Worm (Caenorhabditis elegans): ENCODE measurements around the gene CC8.2.

Gene CC8.2

DNA sequence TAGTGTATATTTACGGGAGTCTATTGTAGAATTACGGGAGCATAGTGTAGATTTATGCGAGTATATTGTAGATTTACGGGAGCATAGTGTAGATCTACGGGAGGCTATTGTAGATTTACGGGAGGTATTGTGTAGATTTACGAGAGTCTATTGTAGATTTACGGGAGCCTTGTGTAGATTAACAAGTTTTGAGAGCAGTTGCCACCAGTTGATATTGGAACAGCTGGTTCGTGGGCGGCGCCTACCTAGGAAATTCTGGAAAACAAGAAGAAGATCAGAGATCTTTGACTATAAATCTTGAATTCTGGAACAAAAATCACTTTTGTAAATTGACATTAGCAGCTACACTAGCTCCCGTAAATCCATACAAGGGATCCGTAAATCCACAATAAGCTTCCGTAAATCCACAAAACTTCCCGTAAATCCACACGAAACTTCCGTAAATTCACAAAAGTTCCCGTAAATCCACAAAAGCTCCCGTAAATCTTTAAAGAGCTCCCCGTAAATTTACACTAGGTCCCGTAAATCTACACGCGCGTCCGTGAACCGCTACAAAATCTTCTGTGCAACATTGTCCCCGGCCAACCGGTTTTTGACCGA lies 4.4 kb upstream of the CC8.2 start:
- no peak for TF ChIP-seq unc-62 (GFP tag; optimal IDR thresholded peaks at IDR 0.05)

DNA sequence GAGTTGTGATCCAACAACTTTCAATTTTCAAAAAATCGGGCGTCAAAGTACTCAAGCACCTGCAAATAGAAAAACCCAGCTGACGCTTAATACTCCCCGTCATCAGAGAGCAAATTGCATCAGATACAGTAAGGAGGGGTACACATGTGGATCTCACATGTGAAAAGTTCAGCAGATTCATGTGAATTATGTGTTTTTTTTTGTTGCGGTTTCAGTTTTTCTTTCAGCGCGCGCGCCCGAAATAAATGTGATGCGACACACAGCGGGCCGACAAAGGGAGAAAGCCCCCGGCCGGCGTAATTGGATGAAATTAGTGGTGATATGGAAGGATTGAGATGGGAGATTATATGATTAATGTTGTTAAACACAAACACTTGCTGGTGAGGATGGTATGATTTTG lies 3.7 kb upstream of the CC8.2 start:
- TF ChIP-seq unc-62 (GFP tag; optimal IDR thresholded peaks at IDR 0.05), result no peak

DNA sequence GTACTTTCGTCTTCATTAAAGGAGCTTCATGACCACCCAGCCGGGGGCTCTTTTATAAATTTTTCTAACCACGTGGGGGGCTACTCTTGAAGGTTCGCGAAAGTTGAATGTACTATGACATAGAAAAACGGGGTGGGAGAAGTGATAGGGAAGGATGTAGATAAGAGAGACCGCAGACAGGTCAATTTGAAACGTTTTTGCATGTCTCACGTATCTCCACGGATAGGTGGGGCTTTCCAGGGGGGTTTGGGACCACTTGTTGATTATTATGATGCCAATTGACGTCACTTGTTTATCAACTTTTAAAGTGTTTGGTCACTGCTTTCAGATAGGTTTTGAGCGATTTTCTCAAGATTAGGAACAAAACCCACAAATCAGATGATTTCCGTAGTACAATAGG lies 933 bp downstream of the CC8.2 start:
- no peak for TF ChIP-seq unc-62 (GFP tag; optimal IDR thresholded peaks at IDR 0.05)

DNA sequence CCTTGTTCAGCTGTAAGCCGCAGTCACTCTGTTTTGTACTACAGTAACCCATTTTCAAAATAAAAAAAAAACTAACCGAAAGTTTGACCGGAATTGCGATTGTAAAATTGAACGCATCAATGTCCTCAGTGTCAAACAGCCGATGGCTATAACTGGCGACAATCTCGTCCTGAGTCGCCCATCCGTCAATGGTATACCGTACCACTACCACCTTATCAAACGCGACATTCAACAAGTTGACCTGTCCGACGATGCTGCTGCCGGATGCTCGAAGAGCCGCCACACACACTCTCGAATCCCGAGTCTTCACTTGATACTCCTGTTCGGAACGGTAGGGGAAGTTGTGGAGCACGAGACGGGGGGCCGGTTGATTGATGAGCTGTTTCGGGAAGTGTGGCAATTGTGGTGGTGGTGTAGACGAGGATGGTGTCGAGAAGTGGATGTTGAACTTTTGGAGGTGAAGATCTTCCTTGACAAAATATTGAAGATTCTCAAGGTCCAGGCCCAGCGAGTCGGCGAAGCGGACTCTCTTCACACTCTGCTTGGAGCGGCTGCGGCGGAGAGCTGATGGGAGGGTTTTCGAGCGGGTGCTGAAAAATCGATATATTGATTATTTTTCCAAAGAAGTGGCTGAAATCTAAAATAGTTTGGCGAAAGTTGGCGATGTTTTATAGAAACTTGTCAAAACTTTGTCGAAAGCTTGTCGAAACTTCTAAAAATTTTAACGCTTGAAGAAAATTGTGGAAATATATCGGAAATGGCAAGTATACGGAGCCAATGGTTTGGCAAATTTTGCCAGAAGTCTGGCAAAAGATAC lies 1.9 kb downstream of the CC8.2 start:
- TF ChIP-seq unc-62 (GFP tag; optimal IDR thresholded peaks at IDR 0.05), result no peak

DNA sequence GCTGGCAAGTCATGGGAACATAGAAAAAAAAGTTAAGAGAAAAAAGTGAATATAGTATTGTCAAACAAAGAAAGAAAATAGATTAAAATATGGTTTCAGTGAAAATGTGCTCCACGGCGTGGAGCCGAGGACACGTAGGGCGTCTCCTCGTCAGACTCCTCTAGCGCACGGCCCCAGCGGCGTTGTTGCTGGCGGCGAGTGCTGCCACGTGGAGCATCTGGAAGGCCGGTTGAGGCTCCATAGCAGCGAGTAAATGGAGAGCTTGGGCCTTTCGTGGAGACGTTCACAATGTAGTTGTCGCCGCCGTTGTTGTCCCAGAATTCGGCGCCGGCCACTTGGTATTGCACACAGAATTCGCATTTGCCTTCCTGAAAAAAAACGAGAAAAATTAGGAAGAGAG lies 3.0 kb downstream of the CC8.2 start:
- no peak for TF ChIP-seq unc-62 (GFP tag; optimal IDR thresholded peaks at IDR 0.05)

DNA sequence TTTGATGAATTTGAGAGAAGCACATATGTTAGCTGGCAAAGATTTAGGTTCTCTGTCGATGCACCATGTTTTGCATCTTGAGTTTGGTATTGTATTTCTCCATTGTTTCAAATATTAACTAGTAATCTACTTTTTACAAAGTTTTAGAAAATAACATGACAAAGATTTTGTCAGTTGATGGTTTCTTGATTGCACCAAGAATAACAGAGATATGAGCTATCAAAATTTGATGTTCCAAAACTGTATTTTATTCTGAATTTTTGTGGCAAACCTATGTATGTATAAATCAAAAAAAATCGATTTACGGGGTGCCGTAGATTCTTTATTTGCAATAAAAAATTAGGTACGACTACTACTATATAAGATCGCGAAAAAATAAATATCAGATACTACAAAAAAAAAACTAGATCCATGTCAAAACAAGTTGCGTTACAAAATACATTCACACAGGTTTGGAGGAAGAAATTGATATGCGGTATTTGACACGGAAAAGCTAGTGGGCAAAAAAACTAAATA lies 3.6 kb downstream of the CC8.2 start:
- no peak for TF ChIP-seq unc-62 (GFP tag; optimal IDR thresholded peaks at IDR 0.05)

DNA sequence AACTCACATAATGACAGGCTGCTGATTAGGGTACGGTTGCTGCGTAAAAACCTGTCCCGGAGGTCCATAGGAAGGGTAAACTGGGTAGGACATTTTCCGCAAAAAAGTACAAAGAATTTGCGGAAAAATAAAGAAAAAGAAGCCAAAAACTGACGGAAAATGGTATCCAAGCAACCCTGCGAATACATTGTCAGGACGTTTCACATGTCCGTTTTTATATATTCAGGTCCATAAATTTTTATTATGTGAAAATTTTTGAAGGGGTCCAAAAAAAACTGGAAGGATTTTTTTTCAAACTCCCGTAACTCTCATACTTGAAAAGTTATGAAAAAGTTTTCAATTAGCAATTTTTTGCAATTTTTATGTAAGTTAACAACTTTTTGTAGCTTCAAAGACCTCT lies 6.3 kb downstream of the CC8.2 start, which contains the start of gene CC8.3:
Gene CC8.3 (minus strand): TSS at position 101 of the 400 bp plus-strand sequence.
- no peak for TF ChIP-seq unc-62 (GFP tag; optimal IDR thresholded peaks at IDR 0.05)

DNA sequence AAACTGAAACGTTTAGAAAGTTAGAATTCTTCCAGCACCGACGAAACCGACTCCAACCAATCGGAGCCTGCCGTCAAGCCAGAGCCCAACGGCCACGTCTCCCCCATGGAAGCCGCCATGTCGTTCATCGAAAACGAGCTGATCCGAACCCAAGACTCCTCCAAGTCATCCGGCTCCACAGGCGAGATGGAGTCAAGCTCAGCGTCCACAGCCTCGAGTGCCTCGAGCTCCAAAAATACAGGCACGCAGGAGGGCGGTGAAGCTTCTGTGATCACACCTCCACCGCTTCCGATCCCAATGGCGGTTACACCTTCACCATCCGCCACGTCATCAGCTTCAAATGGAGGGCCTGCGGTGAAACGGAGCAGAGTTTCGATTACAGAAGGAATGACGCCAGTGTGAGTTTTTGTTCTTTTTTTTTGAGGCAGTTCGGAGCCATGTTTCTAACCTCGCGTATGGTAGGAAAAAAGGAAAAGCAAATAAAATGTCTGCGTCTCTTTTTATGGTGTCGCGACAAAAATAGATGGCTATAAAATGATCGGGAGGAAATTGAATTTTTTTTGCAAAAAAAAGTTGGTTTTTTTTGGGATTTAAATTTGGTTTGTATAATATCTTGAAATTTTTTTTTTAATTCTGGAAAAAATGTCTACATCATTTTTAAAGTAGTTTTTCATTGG lies 10.1 kb downstream of the CC8.2 start:
- no peak for TF ChIP-seq unc-62 (GFP tag; optimal IDR thresholded peaks at IDR 0.05)

DNA sequence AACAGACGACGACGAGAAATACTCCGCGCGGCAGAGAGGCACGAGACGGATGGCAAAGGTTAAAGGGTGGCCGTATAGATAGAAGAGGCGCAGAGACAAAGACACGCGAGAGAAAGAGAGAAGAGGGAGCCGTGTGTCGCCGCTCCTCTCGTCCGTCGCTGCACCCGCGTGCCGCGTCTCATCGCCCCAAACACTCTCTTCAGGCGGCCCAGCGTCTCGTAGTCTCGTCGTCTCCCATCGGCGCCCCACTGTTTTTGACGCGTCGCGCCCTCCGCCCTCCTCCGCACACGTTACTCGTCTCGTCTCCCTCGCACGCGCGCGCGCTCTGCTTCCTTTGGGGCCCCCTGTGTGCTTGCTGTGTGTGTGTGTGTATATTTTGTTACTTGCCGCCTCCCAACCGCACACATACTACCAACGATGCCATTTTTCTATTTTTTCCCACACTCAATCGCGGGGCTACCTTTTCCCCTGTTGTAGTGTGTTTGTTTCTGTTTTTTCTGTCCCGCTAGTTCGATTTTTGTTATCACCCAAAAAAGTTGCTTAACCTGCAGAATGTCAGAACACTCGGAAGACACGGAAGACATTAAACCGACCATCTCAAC lies 11.9 kb downstream of the CC8.2 start, which contains the start of gene madf-9:
Gene madf-9 (plus strand): TSS at position 552 of the 602 bp plus-strand sequence.
- no peak for TF ChIP-seq unc-62 (GFP tag; optimal IDR thresholded peaks at IDR 0.05)

DNA sequence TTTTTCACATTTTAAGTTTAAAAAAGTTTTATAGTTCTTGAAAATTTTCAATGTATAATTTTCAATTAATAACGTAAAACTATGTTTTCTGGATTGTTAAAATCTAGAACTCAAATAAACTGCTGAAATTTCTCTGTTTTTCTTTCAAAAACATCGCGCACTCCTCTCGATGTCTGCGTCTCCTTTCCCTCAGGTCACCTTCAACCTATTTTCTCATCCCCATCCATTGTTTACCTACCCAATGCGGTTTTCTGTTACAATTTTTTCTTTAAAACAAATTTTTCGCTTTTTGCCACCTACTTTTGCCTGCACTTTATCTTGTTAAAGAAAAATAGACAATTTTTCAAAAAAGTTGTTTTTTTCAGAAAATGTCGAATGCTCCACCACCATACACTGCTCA lies 15.2 kb downstream of the CC8.2 start, which contains the start of gene ZC416.2:
Gene ZC416.2 (plus strand): TSS at position 366 of the 400 bp plus-strand sequence.
- TF ChIP-seq unc-62 (GFP tag; optimal IDR thresholded peaks at IDR 0.05), result no peak

DNA sequence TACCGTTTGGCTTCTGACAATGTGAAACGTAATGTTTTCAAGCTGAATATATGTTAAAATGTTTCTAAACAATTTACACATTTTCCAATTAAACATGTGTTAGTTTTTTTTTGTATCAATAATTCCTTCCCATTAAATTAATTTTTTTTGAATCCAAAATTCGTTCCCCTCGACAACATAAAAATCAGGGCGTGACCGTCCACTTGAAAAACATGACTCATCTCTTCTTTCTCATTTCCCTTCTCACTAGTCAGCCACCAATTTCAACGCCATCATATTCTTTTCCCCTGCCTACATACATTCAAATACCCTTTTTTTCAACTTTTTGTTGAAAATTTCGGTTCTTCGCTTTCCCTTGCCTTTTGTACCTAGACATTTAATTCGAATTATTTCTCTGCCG lies 16.0 kb downstream of the CC8.2 start:
- no peak for TF ChIP-seq unc-62 (GFP tag; optimal IDR thresholded peaks at IDR 0.05)

DNA sequence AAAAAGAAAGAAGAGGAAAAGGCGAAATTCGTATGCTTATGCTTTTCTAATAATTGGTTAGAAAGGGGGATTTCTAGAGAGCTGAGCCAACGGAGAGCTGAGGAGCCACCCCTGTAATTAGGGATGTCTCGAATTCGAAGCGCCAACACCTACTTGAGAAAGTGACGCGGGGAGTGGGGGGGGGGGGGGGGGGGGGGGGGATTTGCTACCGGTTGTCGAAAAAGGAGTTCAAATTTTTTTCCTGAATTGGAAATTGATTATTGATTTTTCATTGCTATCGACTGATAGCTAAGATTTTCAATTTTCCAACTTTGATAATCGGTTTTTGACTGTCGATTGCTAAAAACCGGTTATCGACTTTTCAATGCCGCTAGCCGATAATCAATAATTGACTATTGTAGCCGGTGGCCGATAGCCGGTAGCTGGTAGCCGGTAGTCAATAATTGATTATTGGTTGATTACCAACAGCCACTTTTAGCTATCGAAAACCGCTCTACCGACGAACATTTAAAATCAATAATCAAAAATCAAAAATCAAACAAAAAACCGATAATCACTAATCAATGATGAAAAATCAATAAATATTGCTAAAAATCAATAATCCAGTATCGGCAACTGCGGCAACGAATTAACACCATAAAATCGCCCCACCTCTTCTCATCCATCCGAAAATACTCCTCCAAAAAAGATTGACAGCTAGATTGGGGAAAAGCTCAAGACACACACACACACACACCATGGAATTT lies 19.4 kb downstream of the CC8.2 start:
- no peak for TF ChIP-seq unc-62 (GFP tag; optimal IDR thresholded peaks at IDR 0.05)

DNA sequence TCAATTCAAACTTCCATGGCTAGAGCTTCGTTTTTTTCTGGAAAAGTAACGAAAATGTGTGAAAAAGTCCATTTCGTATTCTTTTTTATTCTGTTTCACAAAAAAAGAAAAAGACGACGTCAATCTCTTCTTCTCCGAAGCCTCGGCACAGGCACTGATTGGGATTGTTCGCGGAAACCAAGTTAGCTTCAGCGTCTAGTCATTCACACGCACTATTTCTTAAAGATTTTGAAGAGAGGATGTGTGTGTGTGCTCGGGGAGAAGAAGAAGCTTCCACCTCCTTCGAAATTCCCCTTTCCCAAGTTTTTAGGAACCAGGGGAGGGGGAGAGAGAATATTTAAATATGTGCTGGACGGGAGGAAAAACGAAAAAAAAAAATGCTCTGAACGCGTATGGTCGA lies 22.0 kb downstream of the CC8.2 start:
- TF ChIP-seq unc-62 (GFP tag; optimal IDR thresholded peaks at IDR 0.05), result no peak

DNA sequence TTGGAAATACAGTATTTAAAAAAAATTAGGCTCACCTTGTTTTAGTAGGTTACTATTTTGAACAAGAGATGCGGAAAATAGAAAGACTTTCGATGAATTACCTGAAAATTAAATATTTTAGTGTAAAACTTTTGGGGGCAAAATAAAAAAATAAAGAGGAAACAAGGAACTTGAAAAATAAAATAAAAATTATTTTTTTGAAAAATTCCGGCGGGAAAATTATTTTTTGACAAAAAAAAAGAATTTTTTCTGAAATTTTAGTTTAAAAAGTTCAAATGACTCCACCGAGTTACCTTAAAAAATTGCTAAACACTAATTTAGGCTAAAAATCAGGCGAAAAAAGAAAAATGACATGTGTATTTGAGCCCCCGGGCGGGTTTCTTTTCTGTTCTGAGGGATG lies 23.9 kb downstream of the CC8.2 start, which contains the start of the genes cha-1 and unc-17:
Gene cha-1 (minus strand): TSS at position 101 of the 400 bp plus-strand sequence.
Gene unc-17 (minus strand): TSS at position 103 of the 400 bp plus-strand sequence.
- TF ChIP-seq unc-62 (GFP tag; optimal IDR thresholded peaks at IDR 0.05), result no peak

DNA sequence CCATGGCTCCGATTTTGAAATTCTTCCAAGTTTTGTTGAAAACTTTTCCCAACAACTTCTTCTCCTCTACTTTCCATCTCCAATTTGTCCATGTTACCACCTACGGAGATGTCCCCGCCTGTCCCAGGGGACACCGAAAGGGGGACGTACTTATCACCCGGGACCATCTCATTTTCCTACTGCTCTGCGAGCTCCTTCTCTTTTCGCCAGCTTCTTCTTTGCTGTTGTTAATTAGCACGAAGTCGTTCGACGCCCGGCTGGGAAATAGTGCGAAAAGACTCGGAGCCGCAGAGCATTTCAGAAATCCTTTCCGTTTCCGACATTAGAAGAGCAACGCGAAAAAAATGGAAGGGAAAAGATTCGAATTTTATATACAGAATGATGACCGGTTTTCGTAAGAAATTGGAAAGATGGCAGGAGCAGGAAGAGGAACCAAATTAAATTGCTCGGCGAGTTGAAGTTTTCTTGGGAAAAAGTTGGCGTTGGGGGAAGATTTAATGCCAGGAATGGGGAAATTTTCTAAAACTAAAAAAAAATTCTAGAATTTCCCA lies 26.6 kb downstream of the CC8.2 start:
- TF ChIP-seq unc-62 (GFP tag; optimal IDR thresholded peaks at IDR 0.05), result no peak
